Worm (Caenorhabditis elegans) whole organism, L4 larva: ENCODE measurements around the gene C06H2.2.

Experiments used
- ama-1 ChIP-seq: fragments of 150-350 bp; optimal IDR thresholded peaks from 2 replicates; lab custom pipeline; 2014; ENCODE audit warnings: inconsistent platforms, mixed read lengths
- ceh-44 ChIP-seq: fragments of 200-800 bp; sonication (Bioruptor generic); IDR thresholded peaks from 2 replicates; pipeline ENCODE4 v1.3.6; 2022; ENCODE audit warnings: missing genetic modification reagents, missing genetic modification characterization, missing compliant biosample characterization
- ceh-62 ChIP-seq: sonication (generic microtip); optimal IDR thresholded peaks from 2 replicates; lab custom pipeline; 2017; ENCODE audit warnings: missing biosample characterization, missing genetic modification characterization
- jun-1 ChIP-seq: fragments of 150-350 bp; optimal IDR thresholded peaks from 2 replicates; lab custom pipeline; 2014; ENCODE audit warnings: missing biosample characterization, missing genetic modification reagents, missing genetic modification characterization

ce11 chrV:11087119-11087518 is 37.9 kb upstream of the C06H2.2 start:
- no peak for TF ChIP-seq ceh-44 (GFP tag; lab: Robert Waterston, UW)
- no peak for TF ChIP-seq ama-1 (lab: Kevin White, UChicago)
- no peak for TF ChIP-seq jun-1 (tag; lab: Kevin White, UChicago)
- TF ChIP-seq ceh-62, result no peak
